Fruit fly (Drosophila melanogaster): ENCODE data around the gene Nulp1.

The Nulp1 gene

dm6 chr3L:8096106-8096558, 14.0 kb upstream of the Nulp1 start (continued):
- TF ChIP-seq CG4318 (GFP tag; optimal IDR thresholded peaks at IDR 0.05): peak; percentile 94
- TF ChIP-seq OdsH (GFP tag; optimal IDR thresholded peaks at IDR 0.05): peak; percentile 96
- TF ChIP-seq dsx (GFP tag; optimal IDR thresholded peaks at IDR 0.05; ENCODE audit: poor library complexity, severe bottlenecking): peak; percentile 78
- TF ChIP-seq Eip93F (GFP tag; optimal IDR thresholded peaks at IDR 0.05): peak; percentile 74
- TF ChIP-seq CG16779 (tag; optimal IDR thresholded peaks at IDR 0.05): peak; percentile 92
- peak; percentile 74 for TF ChIP-seq fd59A (GFP tag; optimal IDR thresholded peaks at IDR 0.05)
- peak; percentile 97 for TF ChIP-seq CG15336 (GFP tag; IDR thresholded peaks at IDR 0.05)
- TF ChIP-seq topi (GFP tag; optimal IDR thresholded peaks at IDR 0.05): peak; percentile 82
- TF ChIP-seq Eip78C (GFP tag): peak; percentile 97
- TF ChIP-seq spab (GFP tag; optimal IDR thresholded peaks at IDR 0.05): peak; percentile 81
- peak; percentile 68 to 96 for TF ChIP-seq salr (GFP tag; optimal IDR thresholded peaks at IDR 0.05)
- peak; percentile 82 for TF ChIP-seq lz (GFP tag; optimal IDR thresholded peaks at IDR 0.05)
- TF ChIP-seq Gug (GFP tag; IDR thresholded peaks at IDR 0.05): peak; percentile 95
- TF ChIP-seq CG8632 (GFP tag; optimal IDR thresholded peaks at IDR 0.05): peak; percentile 93
- TF ChIP-seq Blimp-1 (GFP tag; optimal IDR thresholded peaks at IDR 0.05): no peak
- no peak for TF ChIP-seq Hr39 (GFP tag; optimal IDR thresholded peaks at IDR 0.05)
- TF ChIP-seq Sox15 (GFP tag; optimal IDR thresholded peaks at IDR 0.05): peak; percentile 90
- peak; percentile 92 for TF ChIP-seq CG6163 (GFP tag; IDR thresholded peaks at IDR 0.05)
- TF ChIP-seq svp (GFP tag): peak; percentile 89
- peak; percentile 86 for TF ChIP-seq CG3919 (GFP tag; optimal IDR thresholded peaks at IDR 0.05)
- TF ChIP-seq Hr4 (GFP tag; optimal IDR thresholded peaks at IDR 0.05): peak; percentile 96
- peak; percentile 92 for TF ChIP-seq CG10669 (GFP tag; optimal IDR thresholded peaks at IDR 0.05)
- peak; percentile 87 for TF ChIP-seq CG11902 (GFP tag; optimal IDR thresholded peaks at IDR 0.05)

- peak; percentile 30 for TF ChIP-seq vri (GFP tag; optimal IDR thresholded peaks at IDR 0.05)
- no peak for TF ChIP-seq Lpt (GFP tag; optimal IDR thresholded peaks at IDR 0.05)
These were observed 13.1 kb upstream of the Nulp1 start for dm6 chr3L:8097101-8097500.

DNA sequence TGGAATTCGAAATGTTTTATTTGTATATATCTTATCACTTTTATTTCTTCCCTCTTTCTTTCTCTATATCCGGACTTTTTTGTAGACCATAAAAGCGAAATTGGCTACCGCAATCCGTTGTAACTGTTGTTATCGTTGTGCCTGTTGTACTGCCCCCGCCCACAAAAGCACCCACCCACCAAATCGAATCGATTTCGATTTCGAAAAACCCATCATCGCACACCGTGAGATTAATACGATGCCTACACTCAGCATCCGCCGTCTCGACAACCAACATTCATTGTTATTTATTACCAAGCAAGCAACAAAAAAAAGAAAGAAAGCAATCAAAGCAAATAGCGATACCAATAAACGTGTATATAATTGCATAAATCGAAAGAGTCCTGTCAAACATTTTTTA, 2.0 kb upstream of the Nulp1 start:
- TF ChIP-seq CG6163 (GFP tag; IDR thresholded peaks at IDR 0.05) (0 out of 3 replicates have a peak, but pooled peaks have one; percentile 13), Blimp-1 (GFP tag; optimal IDR thresholded peaks at IDR 0.05) (no peak)

DNA sequence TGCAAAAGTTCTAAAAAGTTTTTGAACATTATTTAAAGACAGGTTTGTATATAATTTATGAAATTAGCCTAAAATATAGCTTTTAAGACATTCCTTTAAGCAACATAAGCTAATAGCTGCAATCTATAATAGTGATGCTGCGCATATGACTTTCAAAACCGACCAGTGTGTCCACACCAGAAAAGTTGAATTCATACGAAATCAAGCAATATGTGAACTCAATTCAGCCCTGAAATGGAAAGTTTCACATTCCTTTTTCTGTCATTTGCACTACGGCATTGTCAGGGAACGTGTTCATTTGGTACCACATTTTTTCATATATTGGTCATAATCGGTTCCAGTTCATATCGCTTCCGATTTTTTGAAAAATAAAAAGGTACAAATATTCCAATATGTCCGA, 1.3 kb upstream of the Nulp1 start, which contains the start of gene fan:
TSS of gene fan (plus strand) at position 247 of the 400 bp plus-strand sequence.
- TF ChIP-seq Ets21C (GFP tag; optimal IDR thresholded peaks at IDR 0.05): no peak
- TF ChIP-seq CG15336 (GFP tag; IDR thresholded peaks at IDR 0.05): no peak
- TF ChIP-seq CG6792 (GFP tag; optimal IDR thresholded peaks at IDR 0.05): no peak
- TF ChIP-seq Gug (GFP tag; IDR thresholded peaks at IDR 0.05): no peak

DNA sequence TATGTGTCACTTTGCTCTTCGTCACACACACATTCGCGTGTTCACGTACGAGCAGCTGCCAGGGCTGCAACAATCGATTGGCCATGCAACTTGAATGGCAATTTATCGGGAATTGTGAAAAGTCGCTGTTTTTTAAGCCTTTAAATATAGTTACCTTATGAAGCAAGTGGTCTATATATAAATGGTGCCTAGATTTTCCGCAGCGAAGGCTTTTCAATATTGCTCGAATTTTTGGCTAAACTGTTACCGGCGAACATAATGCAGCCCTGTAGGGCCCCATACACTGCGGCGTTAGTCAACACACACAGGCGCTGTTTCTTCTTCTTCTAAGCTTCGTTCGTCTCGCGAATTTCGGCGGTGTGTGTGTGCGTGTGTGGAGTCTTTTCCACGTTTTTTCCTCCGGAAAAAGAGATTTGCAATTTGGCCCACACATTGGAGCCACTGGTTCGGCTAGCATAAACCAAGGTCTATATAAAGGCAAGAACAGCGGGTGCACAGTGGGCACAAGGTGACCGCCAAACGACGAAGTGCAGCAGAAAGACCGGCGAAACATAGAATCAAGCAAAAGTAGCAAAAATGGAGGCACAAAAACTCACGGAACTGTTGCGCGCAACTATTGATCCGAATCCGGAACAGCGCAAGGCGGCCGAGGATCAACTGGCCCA, 5.8 kb downstream of the Nulp1 start, which contains the start of the genes Arp3 and msk:
TSS of gene Arp3 (minus strand) at position 39 of the 665 bp plus-strand sequence.
TSS of gene msk (plus strand) at position 316 of the 665 bp plus-strand sequence.
- TF ChIP-seq CG11902 (GFP tag; optimal IDR thresholded peaks at IDR 0.05) (peak; percentile 66), Blimp-1 (GFP tag; optimal IDR thresholded peaks at IDR 0.05) (no peak), CG6792 (GFP tag; optimal IDR thresholded peaks at IDR 0.05) (peak; percentile 67), Met (GFP tag; optimal IDR thresholded peaks at IDR 0.05) (no peak), Lpt (GFP tag; optimal IDR thresholded peaks at IDR 0.05) (peak; percentile 70), Gug (GFP tag; IDR thresholded peaks at IDR 0.05) (0 out of 2 replicates have a peak, but pooled peaks have one; percentile 19), salr (GFP tag; optimal IDR thresholded peaks at IDR 0.05) (peak in 1 of 2 experiments; percentile 39), CG6854 (GFP tag; optimal IDR thresholded peaks at IDR 0.05) (no peak), pdm3 (GFP tag; optimal IDR thresholded peaks at IDR 0.05) (no peak), CG1621 (tag; optimal IDR thresholded peaks at IDR 0.05) (peak; percentile 46), CG31627 (GFP tag; optimal IDR thresholded peaks at IDR 0.05) (peak; percentile 86), Hr4 (GFP tag; optimal IDR thresholded peaks at IDR 0.05) (no peak), net (GFP tag; optimal IDR thresholded peaks at IDR 0.05) (no peak), OdsH (GFP tag; optimal IDR thresholded peaks at IDR 0.05) (no peak), Ets21C (GFP tag; optimal IDR thresholded peaks at IDR 0.05) (no peak), CG8632 (GFP tag; optimal IDR thresholded peaks at IDR 0.05) (peak; percentile 26), CG7368 (GFP tag; optimal IDR thresholded peaks at IDR 0.05) (peak; percentile 67), dsx (GFP tag; optimal IDR thresholded peaks at IDR 0.05; ENCODE audit: poor library complexity, severe bottlenecking) (no peak), CG6276 (GFP tag; optimal IDR thresholded peaks at IDR 0.05) (no peak), CG8119 (GFP tag; IDR thresholded peaks at IDR 0.05) (peak; percentile 26; the same call in 1 of the 3 replicates), CG10669 (GFP tag; optimal IDR thresholded peaks at IDR 0.05) (no peak), topi (GFP tag; optimal IDR thresholded peaks at IDR 0.05) (peak; percentile 78), acj6 (GFP tag; optimal IDR thresholded peaks at IDR 0.05) (no peak), CG4318 (GFP tag; optimal IDR thresholded peaks at IDR 0.05) (no peak), CG3032 (tag; optimal IDR thresholded peaks at IDR 0.05) (peak; percentile 67), esn (GFP tag; optimal IDR thresholded peaks at IDR 0.05) (peak; percentile 78), vri (GFP tag; optimal IDR thresholded peaks at IDR 0.05) (no peak), CG34406 (GFP tag; optimal IDR thresholded peaks at IDR 0.05) (peak; percentile 61), svp (GFP tag) (no peak)
